Fruit fly (Drosophila melanogaster) whole organism, embryonic: ENCODE data around the gene MED21.

Experiments used
- C15 ChIP-seq: fragments of 200-800 bp; sonication (Bioruptor generic); IDR thresholded peaks from 3 replicates; pipeline ENCODE4 v1.3.6; 2022; ENCODE audit warnings: missing biosample characterization, missing genetic modification characterization
- CG1024 ChIP-seq: fragments of 200-800 bp; sonication (Bioruptor generic); IDR thresholded peaks from 2 replicates; pipeline ENCODE4 v1.3.6; 2022; ENCODE audit warnings: missing biosample characterization, missing genetic modification characterization
- CG11093 ChIP-seq: fragments of 200-800 bp; sonication (Bioruptor generic); IDR thresholded peaks from 3 replicates; pipeline ENCODE4 v1.3.6; 2022; ENCODE audit warnings: missing biosample characterization, missing genetic modification characterization
- CG12236 ChIP-seq: fragments of 200-800 bp; sonication (Bioruptor generic); optimal IDR thresholded peaks from 2 replicates; lab custom pipeline; 2016; ENCODE audit warnings: missing biosample characterization, missing genetic modification characterization
- CG1233 ChIP-seq: fragments of 200-800 bp; sonication (Bioruptor generic); optimal IDR thresholded peaks from 4 replicates; lab custom pipeline; 2018; ENCODE audit warnings: missing biosample characterization, mild to moderate bottlenecking, missing genetic modification characterization
- CG14710 ChIP-seq: fragments of 200-800 bp; sonication (Bioruptor generic); optimal IDR thresholded peaks from 3 replicates; lab custom pipeline; 2019; ENCODE audit warnings: missing biosample characterization, mild to moderate bottlenecking, missing genetic modification characterization, moderate library complexity
- CG14860 ChIP-seq: fragments of 200-800 bp; sonication (Bioruptor generic); IDR thresholded peaks from 3 replicates; pipeline ENCODE4 v1.3.6; 2022; ENCODE audit warnings: missing biosample characterization, missing genetic modification characterization; ENCODE audit not compliant: partially characterized antibody
- CG15601 ChIP-seq: fragments of 200-800 bp; sonication (Bioruptor generic); optimal IDR thresholded peaks from 3 replicates; lab custom pipeline; 2019; ENCODE audit warnings: missing biosample characterization, mild to moderate bottlenecking, missing genetic modification characterization, moderate library complexity
- CG1647 ChIP-seq: fragments of 200-800 bp; sonication (Bioruptor generic); optimal IDR thresholded peaks from 3 replicates; lab custom pipeline; 2016; ENCODE audit warnings: missing biosample characterization, missing genetic modification characterization
- CG17361 ChIP-seq: fragments of 200-800 bp; sonication (Bioruptor generic); IDR thresholded peaks from 3 replicates; pipeline ENCODE4 v1.3.6; 2022; ENCODE audit warnings: missing biosample characterization, missing genetic modification characterization
- CG18011 ChIP-seq: fragments of 200-800 bp; sonication (Bioruptor generic); optimal IDR thresholded peaks from 2 replicates; lab custom pipeline; 2017; ENCODE audit warnings: missing biosample characterization, missing genetic modification characterization, mild to moderate bottlenecking, moderate library complexity, missing genotype
- CG18262 ChIP-seq: fragments of 200-800 bp; optimal IDR thresholded peaks from 3 replicates; lab custom pipeline; 2019; ENCODE audit warnings: missing biosample characterization, mild to moderate bottlenecking, missing genetic modification characterization, moderate library complexity
- CG33213 ChIP-seq: fragments of 200-800 bp; sonication (Bioruptor generic); optimal IDR thresholded peaks from 3 replicates; lab custom pipeline; 2016; ENCODE audit warnings: missing biosample characterization, missing genetic modification characterization
- CG43689 ChIP-seq: fragments of 200-800 bp; sonication (Bioruptor generic); IDR thresholded peaks from 2 replicates; pipeline ENCODE4 v1.3.6; 2022; ENCODE audit warnings: missing biosample characterization, missing genetic modification characterization
- CG6175 ChIP-seq: fragments of 200-800 bp; sonication (Bioruptor generic); IDR thresholded peaks from 3 replicates; pipeline ENCODE4 v1.3.6; 2022; ENCODE audit warnings: missing biosample characterization, missing genetic modification characterization
- CG8924 ChIP-seq: fragments of 200-800 bp; optimal IDR thresholded peaks from 3 replicates; lab custom pipeline; 2019; ENCODE audit warnings: missing biosample characterization, mild to moderate bottlenecking, missing genetic modification characterization, moderate library complexity
- Dad ChIP-seq: fragments of 200-800 bp; sonication (Bioruptor generic); optimal IDR thresholded peaks from 3 replicates; lab custom pipeline; 2016; ENCODE audit warnings: missing biosample characterization, missing genetic modification characterization
- Drgx ChIP-seq: fragments of 200-800 bp; sonication (Bioruptor generic); IDR thresholded peaks from 2 replicates; pipeline ENCODE4 v1.3.6; 2022; ENCODE audit warnings: missing biosample characterization, missing genetic modification characterization
- Eip74EF ChIP-seq, 2 experiments: fragments of 200-800 bp in 1 of 2; fragments of >200 bp in 1 of 2; sonication (Bioruptor generic) in 1 of 2; optimal IDR thresholded peaks; 2 replicates each; lab custom pipeline; 2017 to 2019; ENCODE audit warnings: missing biosample characterization in 2 of 2, missing genetic modification characterization in 2 of 2, mild to moderate bottlenecking in 1 of 2, moderate library complexity in 1 of 2
- Fer3 ChIP-seq: fragments of 200-800 bp; sonication (Bioruptor generic); optimal IDR thresholded peaks from 2 replicates; lab custom pipeline; 2018; ENCODE audit warnings: missing biosample characterization, mild to moderate bottlenecking, missing genetic modification characterization, moderate library complexity
- HHEX ChIP-seq: fragments of 200-800 bp; sonication (Bioruptor generic); optimal IDR thresholded peaks from 3 replicates; lab custom pipeline; 2017; ENCODE audit warnings: missing biosample characterization, mild to moderate bottlenecking, missing genetic modification characterization, missing genetic modification reagents
- HLH3B ChIP-seq: fragments of 200-800 bp; sonication (Bioruptor generic); IDR thresholded peaks from 2 replicates; pipeline ENCODE4 v1.3.6; 2022; ENCODE audit warnings: missing biosample characterization, missing genetic modification characterization
- Hmx ChIP-seq: fragments of 200-800 bp; sonication (Bioruptor generic); optimal IDR thresholded peaks from 2 replicates; lab custom pipeline; 2016; ENCODE audit warnings: missing biosample characterization, missing genetic modification characterization
- Neu2 ChIP-seq: fragments of 200-800 bp; sonication (Bioruptor generic); optimal IDR thresholded peaks from 3 replicates; lab custom pipeline; 2016; ENCODE audit warnings: missing biosample characterization, missing genetic modification characterization, borderline replicate concordance
- Oaz ChIP-seq: fragments of 200-800 bp; sonication (Bioruptor generic); IDR thresholded peaks from 2 replicates; pipeline ENCODE4 v1.3.6; 2022; ENCODE audit warnings: missing biosample characterization, missing genetic modification characterization
- Pdp1 ChIP-seq, 2 experiments: fragments of 200-800 bp; sonication (Bioruptor generic); optimal IDR thresholded peaks; 3 replicates each; lab custom pipeline; 2016; ENCODE audit warnings: missing biosample characterization in 2 of 2, missing genetic modification characterization in 2 of 2, mild to moderate bottlenecking in 1 of 2, moderate library complexity in 1 of 2
- aop ChIP-seq: fragments of 200-800 bp; sonication (Bioruptor generic); IDR thresholded peaks from 2 replicates; pipeline ENCODE4 v1.3.6; 2022; ENCODE audit warnings: missing biosample characterization, missing genetic modification characterization
- az2 ChIP-seq: fragments of 200-800 bp; sonication (Bioruptor generic); optimal IDR thresholded peaks from 3 replicates; lab custom pipeline; 2016; ENCODE audit warnings: missing biosample characterization, missing genetic modification characterization
- bowl ChIP-seq: fragments of 200-800 bp; sonication (Bioruptor generic); IDR thresholded peaks from 2 replicates; pipeline ENCODE4 v1.3.6; 2022; ENCODE audit warnings: missing biosample characterization, missing genetic modification characterization
- dati ChIP-seq: fragments of 200-800 bp; sonication (Bioruptor generic); IDR thresholded peaks from 2 replicates; pipeline ENCODE4 v1.3.6; 2022; ENCODE audit warnings: missing biosample characterization, missing genetic modification characterization
- ewg ChIP-seq: fragments of 200-800 bp; sonication (Bioruptor generic); optimal IDR thresholded peaks from 3 replicates; lab custom pipeline; 2017; ENCODE audit warnings: mild to moderate bottlenecking, missing biosample characterization, missing genetic modification reagents, missing genetic modification characterization
- fru ChIP-seq: fragments of >200 bp; optimal IDR thresholded peaks from 2 replicates; lab custom pipeline; 2017
- gcm ChIP-seq: fragments of 200-800 bp; sonication (Bioruptor generic); optimal IDR thresholded peaks from 2 replicates; lab custom pipeline; 2019; ENCODE audit warnings: missing biosample characterization, mild to moderate bottlenecking, missing genetic modification characterization, moderate library complexity
- gcm2 ChIP-seq: fragments of 200-800 bp; sonication (Bioruptor generic); optimal IDR thresholded peaks from 2 replicates; lab custom pipeline; 2016; ENCODE audit warnings: missing biosample characterization, missing genetic modification characterization
- hkb ChIP-seq, 2 experiments: fragments of 200-800 bp in 1 of 2; fragments of >200 bp in 1 of 2; sonication (Bioruptor generic) in 1 of 2; IDR thresholded peaks in 1 of 2; optimal IDR thresholded peaks in 1 of 2; 2 replicates each; pipeline versions ENCODE4 v1.3.6 to Lab custom; 2017 to 2022; ENCODE audit warnings: missing biosample characterization in 1 of 2, missing genetic modification characterization in 1 of 2
- ind ChIP-seq: fragments of 200-800 bp; sonication (Bioruptor generic); optimal IDR thresholded peaks from 3 replicates; lab custom pipeline; 2016; ENCODE audit warnings: missing biosample characterization, missing genetic modification characterization
- knrl ChIP-seq: fragments of 200-800 bp; sonication (Bioruptor generic); IDR thresholded peaks from 3 replicates; pipeline ENCODE4 v1.3.6; 2022; ENCODE audit warnings: missing biosample characterization, missing genetic modification characterization; ENCODE audit not compliant: partially characterized antibody
- luna ChIP-seq: fragments of 200-800 bp; sonication (Bioruptor generic); optimal IDR thresholded peaks from 2 replicates; lab custom pipeline; 2016; ENCODE audit warnings: missing biosample characterization, missing genetic modification characterization
- nom ChIP-seq: fragments of 200-800 bp; sonication (Bioruptor generic); optimal IDR thresholded peaks from 2 replicates; lab custom pipeline; 2017; ENCODE audit warnings: missing biosample characterization, missing genetic modification characterization, mild to moderate bottlenecking, moderate library complexity, missing genetic modification reagents
- org-1 ChIP-seq: fragments of 200-800 bp; sonication (Bioruptor generic); optimal IDR thresholded peaks from 2 replicates; lab custom pipeline; 2017; ENCODE audit warnings: missing biosample characterization, missing genetic modification characterization
- pho ChIP-seq: fragments of 200-800 bp; sonication (Bioruptor generic); optimal IDR thresholded peaks from 2 replicates; lab custom pipeline; 2016; ENCODE audit warnings: missing biosample characterization, missing genetic modification characterization
- pum ChIP-seq: fragments of 200-800 bp; sonication (Bioruptor generic); optimal IDR thresholded peaks from 2 replicates; lab custom pipeline; 2016; ENCODE audit warnings: missing biosample characterization, missing genetic modification characterization
- ro ChIP-seq: fragments of 200-800 bp; sonication (Bioruptor generic); IDR thresholded peaks from 2 replicates; pipeline ENCODE4 v1.3.6; 2022; ENCODE audit warnings: missing biosample characterization, missing genetic modification characterization
- sc ChIP-seq, 3 experiments: fragments of >200 bp in 2 of 3; fragments of 200-800 bp in 1 of 3; sonication (Bioruptor generic) in 1 of 3; optimal IDR thresholded peaks; 2 replicates in 2 of 3; 3 replicates in 1 of 3; lab custom pipeline; 2017; ENCODE audit warnings: mild to moderate bottlenecking in 1 of 3, missing biosample characterization in 1 of 3, missing genetic modification characterization in 1 of 3, missing genetic modification reagents in 1 of 3
- sima ChIP-seq: fragments of 200-800 bp; sonication (Bioruptor generic); optimal IDR thresholded peaks from 2 replicates; lab custom pipeline; 2016; ENCODE audit warnings: missing biosample characterization, missing genetic modification characterization
- slbo ChIP-seq: fragments of 200-800 bp; sonication (Bioruptor generic); IDR thresholded peaks from 2 replicates; pipeline ENCODE4 v1.3.6; 2022; ENCODE audit warnings: missing biosample characterization, missing genetic modification characterization
- slp2 ChIP-seq: fragments of 200-800 bp; sonication (Bioruptor generic); optimal IDR thresholded peaks from 2 replicates; lab custom pipeline; 2016; ENCODE audit warnings: missing biosample characterization, missing genetic modification characterization
- sug ChIP-seq: fragments of 200-800 bp; optimal IDR thresholded peaks from 2 replicates; lab custom pipeline; 2019; ENCODE audit warnings: missing biosample characterization, mild to moderate bottlenecking, missing genetic modification characterization, moderate library complexity
- tna ChIP-seq: fragments of 200-800 bp; sonication (Bioruptor generic); IDR thresholded peaks from 2 replicates; pipeline ENCODE4 v1.3.6; 2022; ENCODE audit warnings: missing biosample characterization, missing genetic modification characterization; ENCODE audit not compliant: partially characterized antibody
- vnd ChIP-seq: fragments of 200-800 bp; sonication (Bioruptor generic); IDR thresholded peaks from 3 replicates; pipeline ENCODE4 v1.3.6; 2022; ENCODE audit warnings: missing biosample characterization, missing genetic modification characterization; ENCODE audit not compliant: partially characterized antibody
- zen ChIP-seq: fragments of 200-800 bp; sonication (Bioruptor generic); optimal IDR thresholded peaks from 3 replicates; lab custom pipeline; 2018; ENCODE audit warnings: missing biosample characterization, mild to moderate bottlenecking, missing genetic modification characterization, moderate library complexity

The MED21 gene

dm6 chr3L:25115899-25116298, at the start of gene MED21 (continued):
- peak in 1 of 2 experiments; percentile 13 for TF ChIP-seq Pdp1 (GFP tag; optimal IDR thresholded peaks at IDR 0.05; lab: Kevin White, UChicago)
- no peak for TF ChIP-seq gcm2 (GFP tag; lab: Kevin White, UChicago)
- no peak; the same call in none of the 2 replicates for TF ChIP-seq slbo (GFP tag; lab: Robert Waterston, UW)
- no peak for TF ChIP-seq Oaz
- no peak for TF ChIP-seq Fer3 (tag; lab: Kevin White, UChicago)
- no peak for TF ChIP-seq aop (GFP tag; lab: Robert Waterston, UW)
- TF ChIP-seq ind (GFP tag; lab: Kevin White, UChicago), result no peak
- TF ChIP-seq CG11093 (GFP tag; lab: Robert Waterston, UW), result no peak
- no peak for TF ChIP-seq sc (optimal IDR thresholded peaks at IDR 0.05; lab: Kevin White, UChicago)
- TF ChIP-seq sc (GFP tag; optimal IDR thresholded peaks at IDR 0.05; lab: Kevin White, UChicago), result no peak
- no peak for TF ChIP-seq nom (GFP tag; lab: Kevin White, UChicago)
- peak; percentile 100 for TF ChIP-seq CG1024 (GFP tag; lab: Robert Waterston, UW)
- TF ChIP-seq CG15601, result no peak
- TF ChIP-seq ewg (GFP tag; lab: Kevin White, UChicago), result no peak
- TF ChIP-seq slp2 (GFP tag; lab: Kevin White, UChicago), result no peak
- no peak for TF ChIP-seq az2 (GFP tag; lab: Kevin White, UChicago)
- no peak for TF ChIP-seq CG14860 (GFP tag; lab: Robert Waterston, UW)
- no peak for TF ChIP-seq sug (tag; lab: Kevin White, UChicago)
- no peak for TF ChIP-seq CG1233 (GFP tag; lab: Kevin White, UChicago)
- no peak for TF ChIP-seq CG18011 (GFP tag; lab: Kevin White, UChicago)
- no peak for TF ChIP-seq CG8924 (tag; lab: Kevin White, UChicago)
- peak; percentile 68 for TF ChIP-seq zen (tag; lab: Kevin White, UChicago)
- no peak for TF ChIP-seq hkb (optimal IDR thresholded peaks at IDR 0.05; lab: Kevin White, UChicago)
- TF ChIP-seq hkb (GFP tag; IDR thresholded peaks at IDR 0.05; lab: Robert Waterston, UW), result no peak
- TF ChIP-seq HLH3B, result no peak
- no peak for TF ChIP-seq Drgx (GFP tag; lab: Robert Waterston, UW)
- no peak for TF ChIP-seq CG1647 (GFP tag; lab: Kevin White, UChicago)
- TF ChIP-seq fru (lab: Kevin White, UChicago), result no peak
- TF ChIP-seq CG18262, result no peak
- TF ChIP-seq bowl (GFP tag; lab: Robert Waterston, UW), result no peak
- TF ChIP-seq CG33213 (GFP tag; lab: Kevin White, UChicago), result peak; percentile 90
- TF ChIP-seq pho (GFP tag; lab: Kevin White, UChicago), result peak; percentile 8
- TF ChIP-seq Dad (GFP tag; lab: Kevin White, UChicago), result no peak
- peak; percentile 74 for TF ChIP-seq CG17361 (GFP tag; lab: Robert Waterston, UW)
- no peak for TF ChIP-seq Hmx (GFP tag; lab: Kevin White, UChicago)
- TF ChIP-seq Neu2 (GFP tag; lab: Kevin White, UChicago), result no peak
- TF ChIP-seq vnd (GFP tag; lab: Robert Waterston, UW), result no peak
- TF ChIP-seq tna (GFP tag; lab: Robert Waterston, UW), result no peak
- no peak for TF ChIP-seq HHEX
- TF ChIP-seq luna (GFP tag; lab: Kevin White, UChicago), result no peak
- TF ChIP-seq pum (GFP tag; lab: Kevin White, UChicago), result no peak
- no peak for TF ChIP-seq dati (GFP tag; lab: Robert Waterston, UW)
- TF ChIP-seq CG6175, result no peak
- TF ChIP-seq CG14710 (tag; lab: Kevin White, UChicago), result peak; percentile 69
- TF ChIP-seq Eip74EF (GFP tag; optimal IDR thresholded peaks at IDR 0.05; lab: Kevin White, UChicago), result no peak
- no peak for TF ChIP-seq gcm (GFP tag; lab: Kevin White, UChicago)
- TF ChIP-seq org-1, result no peak
- no peak for TF ChIP-seq sima (GFP tag; lab: Kevin White, UChicago)
- TF ChIP-seq ro (GFP tag; lab: Robert Waterston, UW), result no peak
- TF ChIP-seq knrl, result no peak; the same call in 2 of the 3 replicates
- TF ChIP-seq C15, result no peak
- no peak for TF ChIP-seq CG12236
- TF ChIP-seq CG43689 (GFP tag; lab: Robert Waterston, UW), result no peak
